Fruit fly (Drosophila melanogaster): ENCODE data around the gene CG11889.

CG11889 gene

DNA sequence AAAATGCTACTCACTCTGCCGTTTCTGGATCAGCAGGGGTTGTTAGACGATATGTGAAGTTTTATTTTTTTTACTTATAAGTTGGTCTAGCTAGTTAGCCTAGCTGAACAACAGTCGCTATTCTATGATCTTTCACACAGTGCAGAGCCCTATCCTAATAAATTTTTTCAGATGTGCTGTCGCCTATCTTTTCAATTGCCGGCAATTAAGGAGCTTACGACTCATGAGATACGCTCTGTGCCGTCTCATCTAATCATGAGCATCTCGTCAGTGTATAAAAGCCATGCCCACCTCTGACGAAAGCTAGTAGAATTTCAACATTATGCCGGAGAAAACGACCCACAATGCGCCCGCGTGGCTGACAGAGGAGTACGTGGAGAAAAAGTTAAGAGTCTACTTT lies at the start of gene CG11889, which contains the start of gene CG11891:
CG11889 (plus strand) TSS at position 301 of the 400 bp plus-strand sequence.
CG11891 (plus strand) TSS at position 301 of the 400 bp plus-strand sequence.
- TF ChIP-seq Asciz (GFP tag; optimal IDR thresholded peaks at IDR 0.05) (no peak), jing (GFP tag; optimal IDR thresholded peaks at IDR 0.05) (no peak), CG3281 (GFP tag; optimal IDR thresholded peaks at IDR 0.05) (no peak), Med (GFP tag) (peak; percentile 12), CG15696 (tag; optimal IDR thresholded peaks at IDR 0.05) (no peak), CG3065 (GFP tag; optimal IDR thresholded peaks at IDR 0.05) (no peak)

DNA sequence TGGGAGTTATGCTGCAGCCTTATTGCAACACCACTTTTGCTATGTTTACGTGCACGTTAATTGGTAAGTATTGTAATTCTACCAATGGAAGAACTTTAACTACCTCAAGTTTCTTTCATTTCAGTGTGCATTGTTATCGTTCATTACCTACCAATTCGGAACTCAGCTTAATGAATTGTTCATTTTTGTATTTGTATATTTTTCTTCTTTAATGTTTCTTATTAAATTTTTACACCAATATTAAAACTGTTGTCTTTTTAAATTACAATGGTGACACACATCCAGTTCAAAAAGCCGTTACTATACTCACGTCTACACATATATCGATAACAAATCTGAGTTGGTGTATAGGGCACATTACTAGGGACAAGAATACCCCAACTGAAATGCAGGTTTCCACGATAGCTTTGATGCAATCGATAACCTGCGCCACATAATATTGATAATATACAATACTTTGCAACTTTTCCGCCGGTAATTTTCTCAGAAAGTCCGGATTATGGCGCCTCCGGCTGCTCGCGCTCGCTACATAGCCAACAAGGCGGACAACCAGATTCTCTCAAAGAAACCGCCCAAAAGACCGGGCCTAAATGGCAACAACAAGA lies 48.7 kb upstream of the CG11889 start, which contains the start of gene Alg9:
Alg9 (plus strand) TSS at position 387 of the 605 bp plus-strand sequence.
- TF ChIP-seq fd3F (GFP tag; optimal IDR thresholded peaks at IDR 0.05) = no peak
- no peak for TF ChIP-seq trh (GFP tag; optimal IDR thresholded peaks at IDR 0.05)
- peak; percentile 93 for TF ChIP-seq stwl (tag; optimal IDR thresholded peaks at IDR 0.05)
- TF ChIP-seq pzg (GFP tag; optimal IDR thresholded peaks at IDR 0.05) = peak; percentile 79
- peak; percentile 21 for TF ChIP-seq CG9797 (GFP tag; optimal IDR thresholded peaks at IDR 0.05)
- no peak for TF ChIP-seq esg (GFP tag; conservative IDR thresholded peaks at IDR 0.05)
- no peak for TF ChIP-seq slbo (GFP tag; IDR thresholded peaks at IDR 0.05)
- no peak for TF ChIP-seq gro (GFP tag; optimal IDR thresholded peaks at IDR 0.05)
- peak; percentile 89 for TF ChIP-seq amos (GFP tag; IDR thresholded peaks at IDR 0.05; ENCODE audit: partially characterized antibody)
- peak; percentile 88 for TF ChIP-seq Scr (GFP tag; IDR thresholded peaks at IDR 0.05; ENCODE audit: partially characterized antibody)
- no peak for TF ChIP-seq maf-S (GFP tag; optimal IDR thresholded peaks at IDR 0.05)
- TF ChIP-seq MBD-R2 (GFP tag; IDR thresholded peaks at IDR 0.05) = peak; percentile 72; the same call in 1 of the 2 replicates
- TF ChIP-seq Opbp (GFP tag; IDR thresholded peaks at IDR 0.05; ENCODE audit: partially characterized antibody) = peak; percentile 90; the same call in 2 of the 3 replicates
- TF ChIP-seq Fer3 (tag; optimal IDR thresholded peaks at IDR 0.05) = no peak
- TF ChIP-seq Bdp1 (GFP tag; optimal IDR thresholded peaks at IDR 0.05) = no peak
- peak; percentile 18 for TF ChIP-seq hkb (optimal IDR thresholded peaks at IDR 0.05)
- TF ChIP-seq hkb (GFP tag; IDR thresholded peaks at IDR 0.05) = no peak
- peak; percentile 8 for TF ChIP-seq MESR4 (GFP tag; optimal IDR thresholded peaks at IDR 0.05)
- no peak for TF ChIP-seq pnt (GFP tag; optimal IDR thresholded peaks at IDR 0.05)
- TF ChIP-seq sima (GFP tag; optimal IDR thresholded peaks at IDR 0.05) = no peak
- TF ChIP-seq HHEX (GFP tag; optimal IDR thresholded peaks at IDR 0.05) = no peak
- TF ChIP-seq bbx (GFP tag; IDR thresholded peaks at IDR 0.05; ENCODE audit: partially characterized antibody) = peak; percentile 92
- TF ChIP-seq psq (GFP tag; optimal IDR thresholded peaks at IDR 0.05) = no peak
- TF ChIP-seq otp (GFP tag; IDR thresholded peaks at IDR 0.05) = no peak
- TF ChIP-seq Ets65A (GFP tag) = no peak
- no peak for TF ChIP-seq scrt (GFP tag; optimal IDR thresholded peaks at IDR 0.05)
- TF ChIP-seq Neu2 (GFP tag; optimal IDR thresholded peaks at IDR 0.05; ENCODE audit: borderline replicate concordance) = no peak
- TF ChIP-seq unc-4 (GFP tag; IDR thresholded peaks at IDR 0.05; ENCODE audit: partially characterized antibody) = peak; percentile 89
- TF ChIP-seq Dfd (GFP tag; optimal IDR thresholded peaks at IDR 0.05) = peak in 1 of 2 experiments; percentile 30
- TF ChIP-seq CG5953 (GFP tag; IDR thresholded peaks at IDR 0.05) = no peak
- TF ChIP-seq Doc2 (GFP tag; IDR thresholded peaks at IDR 0.05) = no peak
- TF ChIP-seq D19B (GFP tag; optimal IDR thresholded peaks at IDR 0.05) = no peak
- no peak for TF ChIP-seq CG12942 (GFP tag; optimal IDR thresholded peaks at IDR 0.05)
- no peak for TF ChIP-seq Deaf1 (tag; optimal IDR thresholded peaks at IDR 0.05)
- no peak for TF ChIP-seq croc (GFP tag; conservative IDR thresholded peaks at IDR 0.05)
- TF ChIP-seq D19A (tag; optimal IDR thresholded peaks at IDR 0.05) = no peak
- no peak for TF ChIP-seq CG10366 (GFP tag; IDR thresholded peaks at IDR 0.05)
- peak; percentile 95 for TF ChIP-seq tna (GFP tag; IDR thresholded peaks at IDR 0.05; ENCODE audit: partially characterized antibody)
- no peak for TF ChIP-seq ap (GFP tag; IDR thresholded peaks at IDR 0.05)
- TF ChIP-seq luna (GFP tag; optimal IDR thresholded peaks at IDR 0.05) = no peak
- TF ChIP-seq hb (GFP tag; IDR thresholded peaks at IDR 0.05; ENCODE audit: partially characterized antibody) = peak; percentile 94
- TF ChIP-seq ken (GFP tag; IDR thresholded peaks at IDR 0.05) = 0 out of 3 replicates have a peak, but pooled peaks have one; percentile 24
